Fruit fly (Drosophila melanogaster) whole organism, prepupa: ENCODE measurements around the gene CG32428.
A peak's percentile ranks its signal among the peaks of the same experiment; 100 is the strongest.

Source experiments
- CG10631 ChIP-seq: fragments of 200-800 bp; sonication (Bioruptor generic); optimal IDR thresholded peaks from 2 replicates; lab custom pipeline; 2016; ENCODE audit warnings: missing biosample characterization, missing genetic modification characterization
- CG10669 ChIP-seq: fragments of 200-800 bp; sonication (Bioruptor generic); optimal IDR thresholded peaks from 3 replicates; lab custom pipeline; 2018; ENCODE audit warnings: missing biosample characterization, mild to moderate bottlenecking, missing genetic modification characterization, moderate library complexity
- CG11294 ChIP-seq: fragments of 200-800 bp; sonication (Bioruptor generic); IDR thresholded peaks from 2 replicates; pipeline ENCODE4 v1.3.6; 2022; ENCODE audit warnings: missing biosample characterization, missing genetic modification characterization
- CG11902 ChIP-seq: fragments of 200-800 bp; sonication (Bioruptor generic); optimal IDR thresholded peaks from 3 replicates; lab custom pipeline; 2016; ENCODE audit warnings: missing biosample characterization, missing genetic modification characterization
- CG15336 ChIP-seq: fragments of 200-800 bp; sonication (Bioruptor generic); IDR thresholded peaks from 2 replicates; pipeline ENCODE4 v1.3.6; 2022; ENCODE audit warnings: missing biosample characterization, missing genetic modification characterization
- CG1621 ChIP-seq: fragments of 200-800 bp; sonication (Bioruptor generic); optimal IDR thresholded peaks from 3 replicates; lab custom pipeline; 2018; ENCODE audit warnings: missing biosample characterization, mild to moderate bottlenecking, missing genetic modification characterization
- CG3032 ChIP-seq: fragments of 200-800 bp; optimal IDR thresholded peaks from 2 replicates; lab custom pipeline; 2019; ENCODE audit warnings: missing biosample characterization, mild to moderate bottlenecking, missing genetic modification characterization, moderate library complexity
- CG31627 ChIP-seq: fragments of 200-800 bp; sonication (Bioruptor generic); optimal IDR thresholded peaks from 3 replicates; lab custom pipeline; 2016; ENCODE audit warnings: missing biosample characterization, missing genetic modification characterization
- CG32006 ChIP-seq: fragments of 200-800 bp; sonication (Bioruptor generic); optimal IDR thresholded peaks from 3 replicates; lab custom pipeline; 2017; ENCODE audit warnings: missing biosample characterization, mild to moderate bottlenecking, missing genetic modification characterization
- CG6163 ChIP-seq: fragments of 200-800 bp; sonication (Bioruptor generic); IDR thresholded peaks from 3 replicates; pipeline ENCODE4 v1.3.6; 2022; ENCODE audit warnings: missing biosample characterization, missing genetic modification characterization
- CG6276 ChIP-seq: fragments of 200-800 bp; sonication (Bioruptor generic); optimal IDR thresholded peaks from 2 replicates; lab custom pipeline; 2017; ENCODE audit warnings: missing biosample characterization, mild to moderate bottlenecking, missing genetic modification characterization
- CG6792 ChIP-seq: fragments of 200-800 bp; sonication (Bioruptor generic); optimal IDR thresholded peaks from 3 replicates; lab custom pipeline; 2016; ENCODE audit warnings: missing biosample characterization, missing genetic modification characterization
- CG6854 ChIP-seq: fragments of 200-800 bp; sonication (Bioruptor generic); optimal IDR thresholded peaks from 2 replicates; lab custom pipeline; 2017; ENCODE audit warnings: missing biosample characterization, mild to moderate bottlenecking, missing genetic modification characterization
- CG7368 ChIP-seq: fragments of 200-800 bp; sonication (Bioruptor generic); optimal IDR thresholded peaks from 3 replicates; lab custom pipeline; 2016; ENCODE audit warnings: missing biosample characterization, missing genetic modification characterization
- CG8319 ChIP-seq: fragments of 200-800 bp; sonication (Bioruptor generic); optimal IDR thresholded peaks from 3 replicates; lab custom pipeline; 2016; ENCODE audit warnings: missing biosample characterization, missing genetic modification characterization
- CG8632 ChIP-seq: fragments of 200-800 bp; sonication (Bioruptor generic); optimal IDR thresholded peaks from 3 replicates; lab custom pipeline; 2016; ENCODE audit warnings: missing biosample characterization, missing genetic modification characterization
- CG9139 ChIP-seq: fragments of 200-800 bp; sonication (Bioruptor generic); optimal IDR thresholded peaks from 3 replicates; lab custom pipeline; 2017; ENCODE audit warnings: missing biosample characterization, mild to moderate bottlenecking, missing genetic modification characterization
- Eip75B ChIP-seq: fragments of 200-800 bp; sonication (Bioruptor generic); optimal IDR thresholded peaks from 3 replicates; lab custom pipeline; 2016; ENCODE audit warnings: missing biosample characterization, missing genetic modification characterization
- Eip78C ChIP-seq: fragments of 200-800 bp; sonication (Bioruptor generic); peaks from one replicate; lab custom pipeline; 2016; ENCODE audit warnings: missing biosample characterization, missing genetic modification characterization
- Ets21C ChIP-seq: fragments of 200-800 bp; sonication (Bioruptor generic); optimal IDR thresholded peaks from 3 replicates; lab custom pipeline; 2016; ENCODE audit warnings: missing biosample characterization, missing genetic modification characterization
- Ets96B ChIP-seq: fragments of 200-800 bp; optimal IDR thresholded peaks from 2 replicates; lab custom pipeline; 2019; ENCODE audit warnings: missing biosample characterization, mild to moderate bottlenecking, missing genetic modification characterization, moderate library complexity
- Gug ChIP-seq: fragments of 200-800 bp; sonication (Bioruptor generic); IDR thresholded peaks from 2 replicates; pipeline ENCODE4 v1.3.6; 2022; ENCODE audit warnings: missing biosample characterization, missing genetic modification characterization
- Hr39 ChIP-seq: fragments of 200-800 bp; sonication (Bioruptor generic); optimal IDR thresholded peaks from 2 replicates; lab custom pipeline; 2016; ENCODE audit warnings: missing biosample characterization, missing genetic modification characterization
- Hr4 ChIP-seq: fragments of 200-800 bp; sonication (Bioruptor generic); optimal IDR thresholded peaks from 3 replicates; lab custom pipeline; 2016; ENCODE audit warnings: missing biosample characterization, missing genetic modification characterization
- Lpt ChIP-seq: fragments of 200-800 bp; sonication (Bioruptor generic); optimal IDR thresholded peaks from 3 replicates; lab custom pipeline; 2016; ENCODE audit warnings: missing biosample characterization, missing genetic modification characterization
- Met ChIP-seq: fragments of 200-800 bp; sonication (Bioruptor generic); optimal IDR thresholded peaks from 3 replicates; lab custom pipeline; 2016; ENCODE audit warnings: missing biosample characterization, missing genetic modification characterization
- OdsH ChIP-seq: fragments of 200-800 bp; sonication (Bioruptor generic); optimal IDR thresholded peaks from 3 replicates; lab custom pipeline; 2016; ENCODE audit warnings: missing biosample characterization, missing genetic modification characterization
- Smox ChIP-seq: fragments of 200-800 bp; sonication (Bioruptor generic); optimal IDR thresholded peaks from 3 replicates; lab custom pipeline; 2016; ENCODE audit warnings: missing biosample characterization, missing genetic modification characterization
- Sox102F ChIP-seq: fragments of 200-800 bp; sonication (Bioruptor generic); optimal IDR thresholded peaks from 2 replicates; lab custom pipeline; 2016; ENCODE audit warnings: missing biosample characterization, mild to moderate bottlenecking, missing genetic modification characterization
- Sox15 ChIP-seq: fragments of 200-800 bp; sonication (Bioruptor generic); optimal IDR thresholded peaks from 3 replicates; lab custom pipeline; 2016; ENCODE audit warnings: missing biosample characterization, missing genetic modification characterization
- acj6 ChIP-seq: fragments of 200-800 bp; sonication (Bioruptor generic); optimal IDR thresholded peaks from 3 replicates; lab custom pipeline; 2016; ENCODE audit warnings: missing biosample characterization, missing genetic modification characterization
- cyc ChIP-seq: fragments of 200-800 bp; sonication (Bioruptor generic); optimal IDR thresholded peaks from 3 replicates; lab custom pipeline; 2016; ENCODE audit warnings: missing biosample characterization, missing genetic modification characterization
- dac ChIP-seq: fragments of 200-800 bp; sonication (Bioruptor generic); optimal IDR thresholded peaks from 2 replicates; lab custom pipeline; 2017; ENCODE audit warnings: missing biosample characterization, mild to moderate bottlenecking, missing genetic modification characterization
- esn ChIP-seq: fragments of 200-800 bp; sonication (Bioruptor generic); optimal IDR thresholded peaks from 2 replicates; lab custom pipeline; 2016; ENCODE audit warnings: missing biosample characterization, mild to moderate bottlenecking, missing genetic modification characterization, moderate library complexity
- fd59A ChIP-seq: fragments of 200-800 bp; sonication (Bioruptor generic); optimal IDR thresholded peaks from 2 replicates; lab custom pipeline; 2017; ENCODE audit warnings: missing biosample characterization, mild to moderate bottlenecking, missing genetic modification characterization, missing genetic modification reagents
- fd85E ChIP-seq: fragments of 200-800 bp; sonication (Bioruptor generic); optimal IDR thresholded peaks from 3 replicates; lab custom pipeline; 2016; ENCODE audit warnings: missing biosample characterization, missing genetic modification characterization
- fkh ChIP-seq: fragments of 200-800 bp; sonication (Bioruptor generic); optimal IDR thresholded peaks from 3 replicates; lab custom pipeline; 2017; ENCODE audit warnings: missing biosample characterization, mild to moderate bottlenecking, missing genetic modification characterization, moderate library complexity
- lz ChIP-seq: fragments of 200-800 bp; sonication (Bioruptor generic); optimal IDR thresholded peaks from 3 replicates; lab custom pipeline; 2016; ENCODE audit warnings: missing biosample characterization, missing genetic modification characterization
- net ChIP-seq: fragments of 200-800 bp; sonication (Bioruptor generic); optimal IDR thresholded peaks from 3 replicates; lab custom pipeline; 2016; ENCODE audit warnings: missing biosample characterization, missing genetic modification characterization
- pdm3 ChIP-seq: fragments of 200-800 bp; sonication (Bioruptor generic); optimal IDR thresholded peaks from 3 replicates; lab custom pipeline; 2016; ENCODE audit warnings: missing biosample characterization, missing genetic modification characterization
- salr ChIP-seq, 2 experiments: fragments of 200-800 bp; sonication (Bioruptor generic); optimal IDR thresholded peaks; 3 replicates each; lab custom pipeline; 2016 to 2018; ENCODE audit warnings: missing biosample characterization in 2 of 2, missing genetic modification characterization in 2 of 2, mild to moderate bottlenecking in 1 of 2
- spab ChIP-seq: fragments of 200-800 bp; sonication (Bioruptor generic); optimal IDR thresholded peaks from 2 replicates; lab custom pipeline; 2017; ENCODE audit warnings: missing biosample characterization, mild to moderate bottlenecking, missing genetic modification characterization, missing genetic modification reagents
- ss ChIP-seq, 2 experiments: fragments of 200-800 bp; sonication (Bioruptor generic); optimal IDR thresholded peaks; 2 replicates in 1 of 2; 3 replicates in 1 of 2; lab custom pipeline; 2017 to 2018; ENCODE audit warnings: mild to moderate bottlenecking in 2 of 2, missing biosample characterization in 2 of 2, missing genetic modification characterization in 2 of 2, moderate library complexity in 1 of 2
- svp ChIP-seq: fragments of 200-800 bp; sonication (Bioruptor generic); peaks from one replicate; lab custom pipeline; 2016; ENCODE audit warnings: missing biosample characterization, missing genetic modification characterization
- topi ChIP-seq: fragments of 200-800 bp; sonication (Bioruptor generic); optimal IDR thresholded peaks from 3 replicates; lab custom pipeline; 2016; ENCODE audit warnings: missing biosample characterization, missing genetic modification characterization
- vri ChIP-seq: fragments of 200-800 bp; sonication (Bioruptor generic); optimal IDR thresholded peaks from 3 replicates; lab custom pipeline; 2016; ENCODE audit warnings: missing biosample characterization, mild to moderate bottlenecking, missing genetic modification characterization

Gene CG32428

dm6 chr3L:20517897-20518804 lies 44.6 kb upstream of the CG32428 start (continued):
- peak; percentile 47 for TF ChIP-seq CG1621 (tag; lab: Kevin White, UChicago)
- TF ChIP-seq dac (GFP tag; lab: Kevin White, UChicago) = no peak
- peak; percentile 26 for TF ChIP-seq Ets96B (tag; lab: Kevin White, UChicago)
- TF ChIP-seq CG7368 = peak; percentile 20
- TF ChIP-seq CG10631 (GFP tag; lab: Kevin White, UChicago) = peak; percentile 21
- TF ChIP-seq CG11294 = no peak
- peak; percentile 33 for TF ChIP-seq CG32006 (GFP tag; lab: Kevin White, UChicago)
- peak; percentile 48 for TF ChIP-seq lz (GFP tag; lab: Kevin White, UChicago)
- peak; percentile 57 for TF ChIP-seq Met (GFP tag; lab: Kevin White, UChicago)
- no peak for TF ChIP-seq CG8319 (GFP tag; lab: Kevin White, UChicago)
- TF ChIP-seq Smox (GFP tag; lab: Kevin White, UChicago) = peak; percentile 56
- peak; percentile 41 for TF ChIP-seq Lpt (GFP tag; lab: Kevin White, UChicago)
- TF ChIP-seq CG9139 = peak; percentile 70
- TF ChIP-seq fd85E (GFP tag; lab: Kevin White, UChicago) = no peak
- TF ChIP-seq CG6276 (GFP tag; lab: Kevin White, UChicago) = peak; percentile 41
- TF ChIP-seq svp (GFP tag; lab: Kevin White, UChicago) = peak; percentile 88
- TF ChIP-seq Eip75B (GFP tag; lab: Kevin White, UChicago) = peak; percentile 14
- peak; percentile 5 for TF ChIP-seq CG10669
- TF ChIP-seq fd59A (GFP tag; lab: Kevin White, UChicago) = no peak
- peak; percentile 10 for TF ChIP-seq acj6 (GFP tag; lab: Kevin White, UChicago)
- TF ChIP-seq cyc (GFP tag; lab: Kevin White, UChicago) = no peak
- peak; percentile 85 for TF ChIP-seq fkh
- TF ChIP-seq Sox15 (GFP tag; lab: Kevin White, UChicago) = no peak
- TF ChIP-seq OdsH (GFP tag; lab: Kevin White, UChicago) = peak; percentile 5
- peak; percentile 36 for TF ChIP-seq pdm3
- TF ChIP-seq salr (GFP tag; optimal IDR thresholded peaks at IDR 0.05; lab: Kevin White, UChicago) = peak in 1 of 2 experiments; percentile 41
- peak; percentile 20 for TF ChIP-seq Sox102F (GFP tag; lab: Kevin White, UChicago)
- TF ChIP-seq Hr39 (GFP tag; lab: Kevin White, UChicago) = peak; percentile 55
- TF ChIP-seq Eip78C = peak; percentile 81
- peak; percentile 88 for TF ChIP-seq CG6163

- TF ChIP-seq CG10631 (GFP tag; lab: Kevin White, UChicago) (peak; percentile 33), spab (GFP tag; lab: Kevin White, UChicago) (no peak), Lpt (GFP tag; lab: Kevin White, UChicago) (no peak), CG11902 (no peak), Smox (GFP tag; lab: Kevin White, UChicago) (no peak), CG6163 (peak; percentile 60; the same call in 1 of the 3 replicates), svp (GFP tag; lab: Kevin White, UChicago) (peak; percentile 94), Gug (no peak), esn (GFP tag; lab: Kevin White, UChicago) (no peak), vri (GFP tag; lab: Kevin White, UChicago) (peak; percentile 64), CG8632 (GFP tag; lab: Kevin White, UChicago) (no peak), CG6276 (GFP tag; lab: Kevin White, UChicago) (no peak), fd59A (GFP tag; lab: Kevin White, UChicago) (no peak), CG3032 (tag; lab: Kevin White, UChicago) (no peak), net (GFP tag; lab: Kevin White, UChicago) (peak; percentile 23), CG31627 (GFP tag; lab: Kevin White, UChicago) (no peak), pdm3 (no peak), Hr4 (GFP tag; lab: Kevin White, UChicago) (no peak), CG7368 (no peak), fkh (no peak), topi (no peak), CG8319 (GFP tag; lab: Kevin White, UChicago) (no peak), CG15336 (GFP tag; lab: Robert Waterston, UW) (no peak), Hr39 (GFP tag; lab: Kevin White, UChicago) (no peak), Eip78C (no peak), CG6792 (GFP tag; lab: Kevin White, UChicago) (no peak), Eip75B (GFP tag; lab: Kevin White, UChicago) (peak; percentile 49), CG6854 (GFP tag; lab: Kevin White, UChicago) (no peak), ss (GFP tag; optimal IDR thresholded peaks at IDR 0.05; lab: Kevin White, UChicago) (no peak), Ets21C (no peak), Sox15 (GFP tag; lab: Kevin White, UChicago) (no peak)
Measured at dm6 chr3L:20517179-20517834, 43.8 kb upstream of the CG32428 start.
